Fruit fly (Drosophila melanogaster) whole organism, embryonic: ENCODE data around the gene Cht5.

Source experiments
- Abd-B ChIP-seq: fragments of 200-800 bp; sonication (Bioruptor generic); optimal IDR thresholded peaks from 2 replicates; lab custom pipeline; 2018; ENCODE audit warnings: missing biosample characterization, mild to moderate bottlenecking, missing genetic modification characterization, moderate library complexity
- B-H2 ChIP-seq: fragments of 200-800 bp; sonication (Bioruptor generic); optimal IDR thresholded peaks from 2 replicates; lab custom pipeline; 2018; ENCODE audit warnings: missing biosample characterization, mild to moderate bottlenecking, missing genetic modification characterization
- CG10147 ChIP-seq: fragments of 200-800 bp; sonication (Bioruptor generic); optimal IDR thresholded peaks from 2 replicates; lab custom pipeline; 2019; ENCODE audit warnings: missing biosample characterization, mild to moderate bottlenecking, missing genetic modification characterization, moderate library complexity
- CG11085 ChIP-seq: fragments of 200-800 bp; sonication (Bioruptor generic); IDR thresholded peaks from 2 replicates; pipeline ENCODE4 v1.3.6; 2022; ENCODE audit warnings: missing biosample characterization, missing genetic modification characterization
- CG11093 ChIP-seq: fragments of 200-800 bp; sonication (Bioruptor generic); IDR thresholded peaks from 3 replicates; pipeline ENCODE4 v1.3.6; 2022; ENCODE audit warnings: missing biosample characterization, missing genetic modification characterization
- CG11723 ChIP-seq: fragments of 200-800 bp; sonication (Bioruptor generic); optimal IDR thresholded peaks from 2 replicates; lab custom pipeline; 2017; ENCODE audit warnings: missing biosample characterization, mild to moderate bottlenecking, missing genetic modification characterization
- CG12104 ChIP-seq: fragments of 200-800 bp; sonication (Bioruptor generic); optimal IDR thresholded peaks from 3 replicates; lab custom pipeline; 2016; ENCODE audit warnings: missing biosample characterization, missing genetic modification characterization
- CG13287 ChIP-seq: fragments of 200-800 bp; sonication (Bioruptor generic); IDR thresholded peaks from 2 replicates; pipeline ENCODE4 v1.3.6; 2022; ENCODE audit warnings: missing biosample characterization, missing genetic modification characterization; ENCODE audit not compliant: partially characterized antibody
- CG13424 ChIP-seq: fragments of 200-800 bp; sonication (Bioruptor generic); optimal IDR thresholded peaks from 2 replicates; lab custom pipeline; 2019; ENCODE audit warnings: missing biosample characterization, mild to moderate bottlenecking, missing genetic modification characterization, moderate library complexity
- CG14014 ChIP-seq: fragments of 200-800 bp; sonication (Bioruptor generic); IDR thresholded peaks from 2 replicates; pipeline ENCODE4 v1.3.6; 2022; ENCODE audit warnings: missing biosample characterization, missing genetic modification characterization
- CG14667 ChIP-seq: fragments of 200-800 bp; sonication (Bioruptor generic); IDR thresholded peaks from 2 replicates; pipeline ENCODE4 v1.3.6; 2022; ENCODE audit warnings: missing biosample characterization, missing genetic modification characterization
- CG16779 ChIP-seq: fragments of 200-800 bp; sonication (Bioruptor generic); IDR thresholded peaks from 2 replicates; pipeline ENCODE4 v1.3.6; 2022; ENCODE audit warnings: missing biosample characterization, missing genetic modification characterization
- CG17829 ChIP-seq: fragments of 200-800 bp; optimal IDR thresholded peaks from 2 replicates; lab custom pipeline; 2019; ENCODE audit warnings: missing biosample characterization, mild to moderate bottlenecking, missing genetic modification characterization, moderate library complexity
- CG17912 ChIP-seq: fragments of 200-800 bp; sonication (Bioruptor generic); optimal IDR thresholded peaks from 2 replicates; lab custom pipeline; 2018; ENCODE audit warnings: missing biosample characterization, mild to moderate bottlenecking, missing genetic modification characterization
- CG30431 ChIP-seq: fragments of 200-800 bp; sonication (Bioruptor generic); optimal IDR thresholded peaks from 2 replicates; lab custom pipeline; 2017; ENCODE audit warnings: missing biosample characterization, missing genetic modification characterization
- CG34376 ChIP-seq: fragments of 200-800 bp; sonication (Bioruptor generic); optimal IDR thresholded peaks from 2 replicates; lab custom pipeline; 2018; ENCODE audit warnings: missing biosample characterization, mild to moderate bottlenecking, missing genetic modification characterization
- CG3995 ChIP-seq: fragments of 200-800 bp; sonication (Bioruptor generic); optimal IDR thresholded peaks from 3 replicates; lab custom pipeline; 2016; ENCODE audit warnings: missing biosample characterization, missing genetic modification characterization
- CG4424 ChIP-seq: fragments of 200-800 bp; sonication (Bioruptor generic); optimal IDR thresholded peaks from 3 replicates; lab custom pipeline; 2016; ENCODE audit warnings: missing biosample characterization, missing genetic modification characterization
- CG6689 ChIP-seq: fragments of 200-800 bp; sonication (Bioruptor generic); IDR thresholded peaks from 2 replicates; pipeline ENCODE4 v1.3.6; 2022; ENCODE audit warnings: missing biosample characterization, missing genetic modification characterization
- CG7928 ChIP-seq: fragments of 200-800 bp; sonication (Bioruptor generic); optimal IDR thresholded peaks from 2 replicates; lab custom pipeline; 2017; ENCODE audit warnings: missing biosample characterization, mild to moderate bottlenecking, missing genetic modification characterization
- CG8924 ChIP-seq: fragments of 200-800 bp; optimal IDR thresholded peaks from 3 replicates; lab custom pipeline; 2019; ENCODE audit warnings: missing biosample characterization, mild to moderate bottlenecking, missing genetic modification characterization, moderate library complexity
- Dfd ChIP-seq, 2 experiments: fragments of >200 bp; optimal IDR thresholded peaks; 2 replicates each; lab custom pipeline; 2017; ENCODE audit warnings: missing biosample characterization in 2 of 2, missing genetic modification characterization in 2 of 2
- Doc3 ChIP-seq: fragments of 200-800 bp; sonication (Bioruptor generic); IDR thresholded peaks from 3 replicates; pipeline ENCODE4 v1.3.6; 2022; ENCODE audit warnings: missing biosample characterization, missing genetic modification characterization; ENCODE audit not compliant: partially characterized antibody
- E2f2 ChIP-seq: fragments of 200-800 bp; sonication (Bioruptor generic); IDR thresholded peaks from 2 replicates; pipeline ENCODE4 v1.3.6; 2022; ENCODE audit warnings: missing biosample characterization, missing genetic modification characterization
- ERR ChIP-seq: fragments of 200-800 bp; sonication (Bioruptor generic); optimal IDR thresholded peaks from 2 replicates; lab custom pipeline; 2016; ENCODE audit warnings: missing biosample characterization, missing genetic modification characterization
- HLH3B ChIP-seq: fragments of 200-800 bp; sonication (Bioruptor generic); IDR thresholded peaks from 2 replicates; pipeline ENCODE4 v1.3.6; 2022; ENCODE audit warnings: missing biosample characterization, missing genetic modification characterization
- Hr78 ChIP-seq, 2 experiments: fragments of 200-800 bp in 1 of 2; fragments of >200 bp in 1 of 2; sonication (Bioruptor generic) in 1 of 2; optimal IDR thresholded peaks; 2 replicates each; lab custom pipeline; 2017 to 2019; ENCODE audit warnings: missing biosample characterization in 2 of 2, missing genetic modification characterization in 2 of 2, mild to moderate bottlenecking in 1 of 2, moderate library complexity in 1 of 2
- Jarid2 ChIP-seq: fragments of 200-800 bp; sonication (Bioruptor generic); optimal IDR thresholded peaks from 3 replicates; lab custom pipeline; 2017; ENCODE audit warnings: mild to moderate bottlenecking, missing biosample characterization, missing genetic modification reagents, missing genetic modification characterization
- Lpt ChIP-seq: fragments of >200 bp; optimal IDR thresholded peaks from 2 replicates; lab custom pipeline; 2018; ENCODE audit warnings: missing biosample characterization, missing genetic modification characterization
- Mrtf ChIP-seq: fragments of 200-800 bp; sonication (Bioruptor generic); IDR thresholded peaks from 3 replicates; pipeline ENCODE4 v1.3.6; 2022; ENCODE audit warnings: missing biosample characterization, missing genetic modification characterization
- Six4 ChIP-seq: fragments of 200-800 bp; sonication (Bioruptor generic); optimal IDR thresholded peaks from 2 replicates; lab custom pipeline; 2016; ENCODE audit warnings: missing biosample characterization, missing genetic modification characterization
- amos ChIP-seq: fragments of 200-800 bp; sonication (Bioruptor generic); IDR thresholded peaks from 2 replicates; pipeline ENCODE4 v1.3.6; 2022; ENCODE audit warnings: missing biosample characterization, missing genetic modification characterization; ENCODE audit not compliant: partially characterized antibody
- bowl ChIP-seq: fragments of 200-800 bp; sonication (Bioruptor generic); IDR thresholded peaks from 2 replicates; pipeline ENCODE4 v1.3.6; 2022; ENCODE audit warnings: missing biosample characterization, missing genetic modification characterization
- crol ChIP-seq: fragments of 200-800 bp; sonication (Bioruptor generic); IDR thresholded peaks from 2 replicates; pipeline ENCODE4 v1.3.6; 2022; ENCODE audit warnings: missing biosample characterization, missing genetic modification characterization
- esg ChIP-seq: fragments of 200-800 bp; sonication (Bioruptor generic); conservative IDR thresholded peaks from 2 replicates; pipeline ENCODE4 v1.3.6; 2022; ENCODE audit warnings: missing biosample characterization, missing genetic modification characterization
- maf-S ChIP-seq: fragments of 200-800 bp; sonication (Bioruptor generic); optimal IDR thresholded peaks from 2 replicates; lab custom pipeline; 2016; ENCODE audit warnings: missing biosample characterization, missing genetic modification characterization
- mirr ChIP-seq: fragments of 200-800 bp; sonication (Bioruptor generic); optimal IDR thresholded peaks from 3 replicates; lab custom pipeline; 2018; ENCODE audit warnings: missing biosample characterization, mild to moderate bottlenecking, missing genetic modification characterization
- nau ChIP-seq: fragments of 200-800 bp; sonication (Bioruptor generic); optimal IDR thresholded peaks from 3 replicates; lab custom pipeline; 2017; ENCODE audit warnings: missing biosample characterization, mild to moderate bottlenecking, missing genetic modification characterization, missing genetic modification reagents
- nom ChIP-seq: fragments of 200-800 bp; sonication (Bioruptor generic); optimal IDR thresholded peaks from 2 replicates; lab custom pipeline; 2017; ENCODE audit warnings: missing biosample characterization, missing genetic modification characterization, mild to moderate bottlenecking, moderate library complexity, missing genetic modification reagents
- p53 ChIP-seq: fragments of 200-800 bp; sonication (Bioruptor generic); optimal IDR thresholded peaks from 2 replicates; lab custom pipeline; 2016; ENCODE audit warnings: missing biosample characterization, missing genetic modification characterization
- sens ChIP-seq: fragments of 200-800 bp; sonication (Bioruptor generic); peaks from one replicate; lab custom pipeline; 2016; ENCODE audit warnings: missing biosample characterization, missing genetic modification characterization
- so ChIP-seq: fragments of 200-800 bp; sonication (Bioruptor generic); IDR thresholded peaks from 3 replicates; pipeline ENCODE4 v1.3.6; 2022; ENCODE audit warnings: missing biosample characterization, missing genetic modification characterization
- sqz ChIP-seq: fragments of 200-800 bp; sonication (Bioruptor generic); optimal IDR thresholded peaks from 3 replicates; lab custom pipeline; 2018; ENCODE audit warnings: missing biosample characterization, mild to moderate bottlenecking, missing genetic modification characterization
- tap ChIP-seq: fragments of 200-800 bp; optimal IDR thresholded peaks from 3 replicates; lab custom pipeline; 2019; ENCODE audit warnings: missing biosample characterization, mild to moderate bottlenecking, missing genetic modification characterization, moderate library complexity
- tup ChIP-seq: fragments of 200-800 bp; sonication (Bioruptor generic); optimal IDR thresholded peaks from 2 replicates; lab custom pipeline; 2016; ENCODE audit warnings: missing biosample characterization, mild to moderate bottlenecking, missing genetic modification characterization, moderate library complexity
- vfl ChIP-seq: fragments of 200-800 bp; sonication (Bioruptor generic); optimal IDR thresholded peaks from 2 replicates; lab custom pipeline; 2016; ENCODE audit warnings: missing biosample characterization, missing genetic modification characterization
- wek ChIP-seq: fragments of 200-800 bp; sonication (Bioruptor generic); optimal IDR thresholded peaks from 3 replicates; lab custom pipeline; 2018; ENCODE audit warnings: missing biosample characterization, mild to moderate bottlenecking, missing genetic modification characterization, moderate library complexity
- zen ChIP-seq: fragments of 200-800 bp; sonication (Bioruptor generic); optimal IDR thresholded peaks from 3 replicates; lab custom pipeline; 2018; ENCODE audit warnings: missing biosample characterization, mild to moderate bottlenecking, missing genetic modification characterization, moderate library complexity
- zen2 ChIP-seq: fragments of 200-800 bp; sonication (Bioruptor generic); IDR thresholded peaks from 3 replicates; pipeline ENCODE4 v1.3.6; 2022; ENCODE audit warnings: missing biosample characterization, missing genetic modification characterization; ENCODE audit not compliant: partially characterized antibody
- zfh1 ChIP-seq: fragments of 200-800 bp; sonication (Bioruptor generic); IDR thresholded peaks from 3 replicates; pipeline ENCODE4 v1.3.6; 2022; ENCODE audit warnings: missing biosample characterization, missing genetic modification characterization

Cht5 gene

DNA sequence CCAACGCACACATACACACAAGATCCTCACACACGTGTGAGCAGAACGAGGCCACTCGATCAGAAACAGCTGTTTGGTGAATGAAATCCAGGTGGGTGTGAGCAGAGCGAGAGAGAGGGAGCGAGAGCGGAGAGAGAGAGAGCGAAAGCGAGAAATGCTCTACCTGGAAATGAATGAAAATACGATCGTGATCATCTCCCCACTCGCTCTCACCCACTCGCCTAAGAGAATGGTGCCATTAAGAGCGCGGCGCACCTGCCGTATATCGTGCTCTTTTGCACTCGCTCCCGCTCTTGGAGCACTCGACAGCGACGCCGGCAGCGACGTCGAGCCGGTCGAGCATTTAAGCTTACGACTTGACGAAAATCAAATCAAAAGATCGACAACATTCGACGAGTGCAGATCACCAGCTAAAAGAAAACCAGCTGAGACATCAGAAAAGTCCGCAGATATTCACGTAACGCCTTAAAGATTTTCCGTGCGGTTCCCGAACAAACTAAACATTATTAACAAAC lies 45.4 kb downstream of the Cht5 start, which contains the start of the genes tal-1A, tal-2A, tal-3A and tal-AA (continued):
- TF ChIP-seq CG11093 (GFP tag; lab: Robert Waterston, UW) = no peak
- TF ChIP-seq CG17912 (GFP tag; lab: Kevin White, UChicago) = no peak
- TF ChIP-seq p53 (GFP tag; lab: Kevin White, UChicago) = no peak
- no peak; the same call in 1 of the 2 replicates for TF ChIP-seq HLH3B (GFP tag; lab: Robert Waterston, UW)
- no peak for TF ChIP-seq Six4 (GFP tag; lab: Kevin White, UChicago)
- TF ChIP-seq CG10147 = no peak
- peak; percentile 74 for TF ChIP-seq CG13287 (GFP tag; lab: Robert Waterston, UW)
- TF ChIP-seq nom (GFP tag; lab: Kevin White, UChicago) = peak; percentile 55
- no peak for TF ChIP-seq CG16779 (GFP tag; lab: Robert Waterston, UW)
- no peak for TF ChIP-seq esg
- TF ChIP-seq tup = no peak
- TF ChIP-seq Doc3 (GFP tag; lab: Robert Waterston, UW) = 0 out of 3 replicates have a peak, but pooled peaks have one; percentile 53
- TF ChIP-seq Jarid2 (GFP tag; lab: Kevin White, UChicago) = peak; percentile 87
- TF ChIP-seq CG6689 (GFP tag; lab: Robert Waterston, UW) = peak; percentile 16; the same call in 1 of the 2 replicates
- TF ChIP-seq CG14014 (GFP tag; lab: Robert Waterston, UW) = peak; percentile 30; the same call in 1 of the 2 replicates
- TF ChIP-seq Abd-B (GFP tag; lab: Kevin White, UChicago) = no peak
- TF ChIP-seq vfl (GFP tag; lab: Kevin White, UChicago) = peak; percentile 45
- TF ChIP-seq CG34376 (GFP tag; lab: Kevin White, UChicago) = peak; percentile 14
- TF ChIP-seq amos (GFP tag; lab: Robert Waterston, UW) = peak; percentile 8; the same call in 1 of the 2 replicates
- TF ChIP-seq zfh1 (GFP tag; lab: Robert Waterston, UW) = peak; percentile 54; the same call in 1 of the 3 replicates
- no peak for TF ChIP-seq Lpt (GFP tag; lab: Kevin White, UChicago)
- peak; percentile 19; the same call in 1 of the 2 replicates for TF ChIP-seq E2f2 (GFP tag; lab: Robert Waterston, UW)
- TF ChIP-seq so (GFP tag; lab: Robert Waterston, UW) = peak; percentile 77; the same call in 2 of the 3 replicates
- TF ChIP-seq wek = peak; percentile 43
- peak; percentile 88 for TF ChIP-seq zen2
- no peak for TF ChIP-seq CG7928
- no peak for TF ChIP-seq zen
- TF ChIP-seq nau = peak; percentile 47
- TF ChIP-seq CG12104 (GFP tag; lab: Kevin White, UChicago) = no peak
- TF ChIP-seq CG11085 (GFP tag; lab: Robert Waterston, UW) = no peak
- no peak for TF ChIP-seq Mrtf (GFP tag; lab: Robert Waterston, UW)
- no peak for TF ChIP-seq CG3995 (GFP tag; lab: Kevin White, UChicago)
- TF ChIP-seq Dfd (GFP tag; optimal IDR thresholded peaks at IDR 0.05; lab: Kevin White, UChicago) = no peak
- TF ChIP-seq mirr (GFP tag; lab: Kevin White, UChicago) = peak; percentile 47
- peak; percentile 37 for TF ChIP-seq CG17829 (tag; lab: Kevin White, UChicago)
- peak; percentile 83 for TF ChIP-seq sens (GFP tag; lab: Kevin White, UChicago)
- TF ChIP-seq Hr78 (GFP tag; optimal IDR thresholded peaks at IDR 0.05; lab: Kevin White, UChicago) = peak in 1 of 2 experiments; percentile 27
- peak; percentile 17 for TF ChIP-seq CG8924 (tag; lab: Kevin White, UChicago)
- no peak for TF ChIP-seq maf-S (GFP tag; lab: Kevin White, UChicago)
- no peak for TF ChIP-seq B-H2 (GFP tag; lab: Kevin White, UChicago)
- TF ChIP-seq CG11723 (GFP tag; lab: Kevin White, UChicago) = no peak
- TF ChIP-seq tap (tag; lab: Kevin White, UChicago) = no peak
- TF ChIP-seq CG13424 (tag; lab: Kevin White, UChicago) = no peak
- TF ChIP-seq crol (GFP tag; lab: Robert Waterston, UW) = no peak
- no peak for TF ChIP-seq CG4424 (GFP tag; lab: Kevin White, UChicago)
- TF ChIP-seq sqz = peak; percentile 58
- TF ChIP-seq CG14667 (GFP tag; lab: Robert Waterston, UW) = no peak
- TF ChIP-seq bowl = peak; percentile 59; the same call in 1 of the 2 replicates
- no peak for TF ChIP-seq ERR
- TF ChIP-seq CG30431 (GFP tag; lab: Kevin White, UChicago) = no peak
